Worm (Caenorhabditis elegans): ENCODE results near the gene T01G1.4.

DNA sequence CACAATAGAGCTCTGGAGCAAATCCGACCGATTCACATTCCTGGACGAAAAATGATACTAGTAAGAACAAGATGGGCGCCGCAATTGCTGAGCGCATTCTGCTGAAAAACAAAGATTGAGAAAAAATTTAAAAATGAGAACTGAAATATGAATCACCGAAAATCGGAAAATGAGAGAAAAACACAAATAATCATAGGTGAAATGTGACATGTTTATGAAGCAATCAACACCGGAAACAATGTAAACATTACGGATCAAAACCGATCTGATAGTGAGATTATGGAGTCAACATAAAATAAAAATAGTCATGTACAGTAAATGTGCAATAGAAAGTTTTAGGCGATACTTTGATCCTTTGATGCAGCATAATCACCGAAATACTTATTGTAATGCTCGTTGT is 47.4 kb downstream of the T01G1.4 start, which contains the start of gene dnj-2:
- no peak for TF ChIP-seq snpc-4 (GFP tag; optimal IDR thresholded peaks at IDR 0.05)
- TF ChIP-seq snpc-4 (tag; optimal IDR thresholded peaks at IDR 0.05): no peak
- TF ChIP-seq F55B11.4 (tag; optimal IDR thresholded peaks at IDR 0.05; ENCODE audit: borderline replicate concordance, insufficient read depth): no peak
- no peak for TF ChIP-seq lin-40 (tag; optimal IDR thresholded peaks at IDR 0.05)
- TF ChIP-seq hlh-26 (GFP tag; conservative IDR thresholded peaks at IDR 0.05): no peak
- no peak for TF ChIP-seq nhr-90 (tag; optimal IDR thresholded peaks at IDR 0.05)
- no peak for TF ChIP-seq pha-4 (tag; optimal IDR thresholded peaks at IDR 0.05)
- no peak for TF ChIP-seq tlf-1 (GFP tag; optimal IDR thresholded peaks at IDR 0.05)
- TF ChIP-seq atf-7 (tag; optimal IDR thresholded peaks at IDR 0.05): no peak
- no peak for TF ChIP-seq xnd-1 (tag; optimal IDR thresholded peaks at IDR 0.05)
- TF ChIP-seq B0035.1 (tag; optimal IDR thresholded peaks at IDR 0.05): no peak
- no peak for TF ChIP-seq F52B5.7 (tag; optimal IDR thresholded peaks at IDR 0.05)
- no peak for TF ChIP-seq F57A8.1 (GFP tag; optimal IDR thresholded peaks at IDR 0.05)
- no peak for TF ChIP-seq C06A6.2 (GFP tag; conservative IDR thresholded peaks at IDR 0.05)
- no peak for TF ChIP-seq ZK185.1 (tag; optimal IDR thresholded peaks at IDR 0.05; ENCODE audit: poor library complexity, severe bottlenecking)

Data from whole organism, young adult.